Fruit fly (Drosophila melanogaster): ENCODE data around the gene plh.

Gene plh

dm6 chr3R:5010153-5010552, 678 bp downstream of the plh start (continued):
- peak; percentile 88 for TF ChIP-seq chn (GFP tag; optimal IDR thresholded peaks at IDR 0.05)
- no peak for TF ChIP-seq CG2129 (GFP tag; IDR thresholded peaks at IDR 0.05; ENCODE audit: partially characterized antibody)
- TF ChIP-seq CG7745 (tag; optimal IDR thresholded peaks at IDR 0.05) = peak; percentile 28
- peak; percentile 91 for TF ChIP-seq H2.0 (GFP tag; IDR thresholded peaks at IDR 0.05)
- peak; percentile 95 for TF ChIP-seq CG17361 (GFP tag; IDR thresholded peaks at IDR 0.05)
- TF ChIP-seq tna (GFP tag; IDR thresholded peaks at IDR 0.05; ENCODE audit: partially characterized antibody) = no peak
- peak; percentile 80 for TF ChIP-seq CG8089 (GFP tag; optimal IDR thresholded peaks at IDR 0.05)
- TF ChIP-seq prd (optimal IDR thresholded peaks at IDR 0.05) = no peak
- peak; percentile 92 for TF ChIP-seq prd (GFP tag; IDR thresholded peaks at IDR 0.05)
- TF ChIP-seq Chrac-16 (GFP tag; optimal IDR thresholded peaks at IDR 0.05) = peak; percentile 81
- TF ChIP-seq dm (GFP tag; optimal IDR thresholded peaks at IDR 0.05) = peak; percentile 57
- TF ChIP-seq CG5180 (GFP tag; optimal IDR thresholded peaks at IDR 0.05) = peak; percentile 79
- peak; percentile 83 for TF ChIP-seq ranshi (GFP tag; IDR thresholded peaks at IDR 0.05)
- TF ChIP-seq sens (GFP tag) = peak; percentile 99
- TF ChIP-seq chm (GFP tag; IDR thresholded peaks at IDR 0.05) = peak; percentile 94
- peak; percentile 87 to 88 for TF ChIP-seq Pdp1 (GFP tag; optimal IDR thresholded peaks at IDR 0.05)
- peak; percentile 88 for TF ChIP-seq Rfx (GFP tag; IDR thresholded peaks at IDR 0.05)
- TF ChIP-seq pnt (GFP tag; optimal IDR thresholded peaks at IDR 0.05) = peak; percentile 91
- peak; percentile 84 for TF ChIP-seq CG3281 (GFP tag; optimal IDR thresholded peaks at IDR 0.05)
- TF ChIP-seq D (optimal IDR thresholded peaks at IDR 0.05) = no peak
- TF ChIP-seq D (GFP tag; optimal IDR thresholded peaks at IDR 0.05) = peak; percentile 91
- TF ChIP-seq CG14014 (GFP tag; IDR thresholded peaks at IDR 0.05) = peak; percentile 85
- peak; percentile 74; the same call in 1 of the 2 replicates for TF ChIP-seq CG17612 (GFP tag; IDR thresholded peaks at IDR 0.05)
- TF ChIP-seq CG30020 (tag; optimal IDR thresholded peaks at IDR 0.05) = peak; percentile 66
- TF ChIP-seq Med (GFP tag) = peak; percentile 98
- peak; percentile 94 for TF ChIP-seq CG2712 (tag; optimal IDR thresholded peaks at IDR 0.05)
- peak; percentile 82 for TF ChIP-seq repo (GFP tag; optimal IDR thresholded peaks at IDR 0.05)
- peak; percentile 77 for TF ChIP-seq Bdp1 (GFP tag; optimal IDR thresholded peaks at IDR 0.05)
- peak; percentile 76 for TF ChIP-seq her (GFP tag; optimal IDR thresholded peaks at IDR 0.05)
- TF ChIP-seq knrl (GFP tag; IDR thresholded peaks at IDR 0.05; ENCODE audit: partially characterized antibody) = no peak
- TF ChIP-seq hth (optimal IDR thresholded peaks at IDR 0.05) = no peak
- peak; percentile 94 for TF ChIP-seq oc (tag; optimal IDR thresholded peaks at IDR 0.05)
- peak; percentile 72 for TF ChIP-seq Usf (GFP tag; optimal IDR thresholded peaks at IDR 0.05)
- no peak for TF ChIP-seq Sin3A (optimal IDR thresholded peaks at IDR 0.05)
- TF ChIP-seq Asciz (GFP tag; optimal IDR thresholded peaks at IDR 0.05) = peak; percentile 91
- TF ChIP-seq Hand (GFP tag; optimal IDR thresholded peaks at IDR 0.05) = peak; percentile 64
- TF ChIP-seq D19A (tag; optimal IDR thresholded peaks at IDR 0.05) = peak; percentile 86
- TF ChIP-seq CG3407 (GFP tag; optimal IDR thresholded peaks at IDR 0.05) = peak; percentile 86
- TF ChIP-seq Awh (GFP tag; IDR thresholded peaks at IDR 0.05) = peak; percentile 85
- TF ChIP-seq danr (GFP tag; IDR thresholded peaks at IDR 0.05) = peak; percentile 65; the same call in 1 of the 2 replicates
- TF ChIP-seq HmgZ (tag; optimal IDR thresholded peaks at IDR 0.05) = peak; percentile 75
- TF ChIP-seq CG12219 (GFP tag; optimal IDR thresholded peaks at IDR 0.05) = peak; percentile 93
- no peak for TF ChIP-seq HLHmδ (GFP tag; optimal IDR thresholded peaks at IDR 0.05)
- peak; percentile 78; the same call in 2 of the 3 replicates for TF ChIP-seq jigr1 (GFP tag; IDR thresholded peaks at IDR 0.05)
- TF ChIP-seq hb (GFP tag; IDR thresholded peaks at IDR 0.05; ENCODE audit: partially characterized antibody) = no peak
- TF ChIP-seq fd3F (GFP tag; optimal IDR thresholded peaks at IDR 0.05) = peak; percentile 86
- TF ChIP-seq E2f1 (GFP tag; IDR thresholded peaks at IDR 0.05) = peak; percentile 91
- TF ChIP-seq Drgx (GFP tag; IDR thresholded peaks at IDR 0.05) = peak; percentile 88
- peak; percentile 77; the same call in 1 of the 2 replicates for TF ChIP-seq aop (GFP tag; IDR thresholded peaks at IDR 0.05)
- TF ChIP-seq zf30C (GFP tag; optimal IDR thresholded peaks at IDR 0.05) = peak; percentile 35
- peak; percentile 83 for TF ChIP-seq CG5953 (GFP tag; IDR thresholded peaks at IDR 0.05)
- TF ChIP-seq CG2202 (tag; optimal IDR thresholded peaks at IDR 0.05) = peak; percentile 79
